Worm (Caenorhabditis elegans) whole organism, L2 larva: ENCODE measurements around the gene nhr-124.

ENCODE experiments used
- F13H6.1 ChIP-seq: sonication (generic microtip); optimal IDR thresholded peaks from 2 replicates; lab custom pipeline; 2016; ENCODE audit warnings: missing genetic modification characterization, missing compliant biosample characterization
- ama-1 ChIP-seq: fragments of 150-350 bp; optimal IDR thresholded peaks from 2 replicates; lab custom pipeline; 2018; ENCODE audit warnings: inconsistent platforms
- blmp-1 ChIP-seq: sonication (generic microtip); optimal IDR thresholded peaks from 2 replicates; lab custom pipeline; 2017; ENCODE audit warnings: missing genetic modification characterization, mild to moderate bottlenecking, missing compliant biosample characterization, antibody characterized with exemption, moderate library complexity; ENCODE audit not compliant: insufficient read depth
- dmd-4 ChIP-seq: sonication (generic microtip); optimal IDR thresholded peaks from 2 replicates; lab custom pipeline; 2017; ENCODE audit warnings: missing biosample characterization, missing genetic modification characterization
- egl-27 ChIP-seq: sonication (generic microtip); optimal IDR thresholded peaks from 3 replicates; lab custom pipeline; 2017; ENCODE audit warnings: missing biosample characterization, missing genetic modification reagents, missing genetic modification characterization
- lin-11 ChIP-seq: fragments of 150-350 bp; sonication (generic microtip); optimal IDR thresholded peaks from 2 replicates; lab custom pipeline; 2014; ENCODE audit warnings: missing biosample characterization, missing genetic modification characterization, inconsistent platforms, mixed read lengths
- lin-13 ChIP-seq: fragments of 150-350 bp; optimal IDR thresholded peaks from 2 replicates; lab custom pipeline; 2014; ENCODE audit warnings: missing biosample characterization, missing genetic modification reagents, missing genetic modification characterization
- mdl-1 ChIP-seq, 2 experiments: fragments of 150-350 bp in 1 of 2; sonication (generic microtip) in 1 of 2; optimal IDR thresholded peaks; 2 replicates each; lab custom pipeline; 2017; ENCODE audit warnings: missing biosample characterization in 2 of 2, missing genetic modification characterization in 2 of 2
- skn-1 ChIP-seq: sonication (generic microtip); optimal IDR thresholded peaks from 2 replicates; lab custom pipeline; 2017; ENCODE audit warnings: missing biosample characterization, missing genetic modification characterization
- sma-9 ChIP-seq, 2 experiments: fragments of 150-350 bp in 1 of 2; sonication (generic microtip) in 1 of 2; optimal IDR thresholded peaks; 2 replicates each; lab custom pipeline; 2014 to 2016; ENCODE audit warnings: missing genetic modification characterization in 2 of 2, mild to moderate bottlenecking in 1 of 2, missing biosample characterization in 1 of 2, missing compliant biosample characterization in 1 of 2, missing genetic modification reagents in 1 of 2, moderate library complexity in 1 of 2
- zag-1 ChIP-seq: fragments of 150-350 bp; optimal IDR thresholded peaks from 2 replicates; lab custom pipeline; 2014; ENCODE audit warnings: missing biosample characterization, missing genetic modification characterization
- ztf-11 ChIP-seq: sonication (generic microtip); optimal IDR thresholded peaks from 2 replicates; lab custom pipeline; 2017; ENCODE audit warnings: missing biosample characterization, missing genetic modification characterization

ce11 chrV:3832661-3833060, 53.3 kb downstream of the nhr-124 start:
- TF ChIP-seq ztf-11, result no peak
- TF ChIP-seq sma-9 (GFP tag; optimal IDR thresholded peaks at IDR 0.05; lab: Kevin White, UChicago), result no peak
- TF ChIP-seq sma-9 (tag; optimal IDR thresholded peaks at IDR 0.05; lab: Kevin White, UChicago), result no peak
- TF ChIP-seq lin-13 (GFP tag; lab: Kevin White, UChicago), result no peak
- no peak for TF ChIP-seq dmd-4 (tag; lab: Kevin White, UChicago)
- no peak for TF ChIP-seq ama-1 (lab: Kevin White, UChicago)
- no peak for TF ChIP-seq F13H6.1
- TF ChIP-seq blmp-1 (tag; lab: Kevin White, UChicago), result no peak
- TF ChIP-seq skn-1 (tag; lab: Kevin White, UChicago), result no peak
- TF ChIP-seq mdl-1 (tag; optimal IDR thresholded peaks at IDR 0.05; lab: Kevin White, UChicago), result no peak
- TF ChIP-seq zag-1, result no peak
- TF ChIP-seq lin-11 (tag; lab: Kevin White, UChicago), result no peak
- TF ChIP-seq egl-27 (tag; lab: Kevin White, UChicago), result no peak
